Worm (Caenorhabditis elegans): Measurements from ENCODE around the gene col-88.

Gene col-88

DNA sequence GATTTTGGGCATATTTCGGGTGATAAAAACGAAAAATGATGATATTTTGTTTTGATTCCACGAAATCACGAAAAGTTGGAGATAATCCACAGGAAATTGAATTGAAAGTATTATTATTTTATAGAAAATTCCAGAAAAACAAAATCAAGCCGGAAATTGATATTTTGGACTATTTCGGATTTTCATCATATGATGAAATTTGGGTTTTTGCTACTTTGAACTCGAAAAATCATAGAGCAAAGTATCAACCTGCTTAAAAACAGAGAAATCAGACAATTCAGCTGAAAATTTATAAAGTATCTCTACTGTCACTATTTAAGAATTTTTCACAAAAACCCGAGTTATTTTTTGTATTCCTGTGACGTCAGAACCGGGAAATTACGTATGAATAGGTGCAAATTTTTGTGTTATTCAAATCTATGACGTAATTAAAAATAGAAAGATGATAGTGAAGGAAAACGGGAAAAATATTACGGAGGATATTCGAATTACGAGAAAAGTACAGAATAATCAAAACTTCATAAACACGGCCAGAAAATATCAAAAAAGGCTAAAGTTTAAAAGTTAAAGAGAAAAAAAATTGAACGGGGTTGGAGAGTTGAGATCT lies 13.4 kb upstream of the col-88 start:
- TF ChIP-seq skn-1 (tag; optimal IDR thresholded peaks at IDR 0.05) (no peak), tra-1 (GFP tag; IDR thresholded peaks at IDR 0.05) (no peak), lim-7 (GFP tag; IDR thresholded peaks at IDR 0.05) (no peak), mep-1 (tag; optimal IDR thresholded peaks at IDR 0.05) (no peak), unc-39 (tag; optimal IDR thresholded peaks at IDR 0.05) (no peak), nhr-77 (tag; optimal IDR thresholded peaks at IDR 0.05) (no peak), nhr-28 (tag; optimal IDR thresholded peaks at IDR 0.05) (no peak), mdl-1 (tag; optimal IDR thresholded peaks at IDR 0.05) (no peak), Y105C5A.15 (GFP tag; IDR thresholded peaks at IDR 0.05) (no peak), mxl-2 (GFP tag; conservative IDR thresholded peaks at IDR 0.05) (no peak), ama-1 (optimal IDR thresholded peaks at IDR 0.05) (no peak), egl-43 (GFP tag; IDR thresholded peaks at IDR 0.05) (no peak)

DNA sequence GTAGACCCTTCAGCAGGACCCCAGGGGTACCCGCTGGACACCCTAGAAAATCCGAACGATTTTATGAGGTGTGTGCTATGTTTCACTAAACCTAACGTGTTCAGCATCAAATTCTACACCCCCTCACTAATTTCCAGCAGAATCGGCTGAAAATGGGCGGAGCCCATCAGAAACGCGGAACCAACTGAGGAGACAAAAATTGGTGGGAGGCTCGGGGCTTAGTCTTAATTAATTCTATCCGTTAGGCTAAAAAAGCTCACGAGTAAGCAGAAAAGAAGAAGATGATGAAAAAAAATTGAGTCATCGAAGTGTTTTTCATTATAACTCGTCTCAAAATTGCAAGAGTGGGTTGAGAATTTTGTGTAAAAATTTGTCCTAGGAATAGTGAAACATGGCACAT lies 12.0 kb upstream of the col-88 start:
- TF ChIP-seq Y48G9A.11 (GFP tag; IDR thresholded peaks at IDR 0.05) (no peak), php-3 (GFP tag; IDR thresholded peaks at IDR 0.05) (no peak), T20F7.1 (GFP tag; optimal IDR thresholded peaks at IDR 0.05) (no peak), unc-39 (tag; optimal IDR thresholded peaks at IDR 0.05) (no peak), F37D6.2 (tag; optimal IDR thresholded peaks at IDR 0.05) (no peak), spr-3 (GFP tag; optimal IDR thresholded peaks at IDR 0.05) (no peak), dmd-6 (GFP tag; IDR thresholded peaks at IDR 0.05) (no peak), ceh-32 (tag; optimal IDR thresholded peaks at IDR 0.05; ENCODE audit: poor library complexity) (no peak), nhr-42 (GFP tag; IDR thresholded peaks at IDR 0.05) (no peak), rbr-2 (tag; optimal IDR thresholded peaks at IDR 0.05) (no peak), hif-1 (tag; optimal IDR thresholded peaks at IDR 0.05) (no peak), ceh-28 (tag; optimal IDR thresholded peaks at IDR 0.05) (no peak), mxl-3 (GFP tag; optimal IDR thresholded peaks at IDR 0.05) (no peak), hlh-30 (tag; optimal IDR thresholded peaks at IDR 0.05; ENCODE audit: insufficient read depth) (no peak), ctbp-1 (GFP tag; IDR thresholded peaks at IDR 0.05) (no peak), zip-11 (GFP tag; IDR thresholded peaks at IDR 0.05) (no peak)

DNA sequence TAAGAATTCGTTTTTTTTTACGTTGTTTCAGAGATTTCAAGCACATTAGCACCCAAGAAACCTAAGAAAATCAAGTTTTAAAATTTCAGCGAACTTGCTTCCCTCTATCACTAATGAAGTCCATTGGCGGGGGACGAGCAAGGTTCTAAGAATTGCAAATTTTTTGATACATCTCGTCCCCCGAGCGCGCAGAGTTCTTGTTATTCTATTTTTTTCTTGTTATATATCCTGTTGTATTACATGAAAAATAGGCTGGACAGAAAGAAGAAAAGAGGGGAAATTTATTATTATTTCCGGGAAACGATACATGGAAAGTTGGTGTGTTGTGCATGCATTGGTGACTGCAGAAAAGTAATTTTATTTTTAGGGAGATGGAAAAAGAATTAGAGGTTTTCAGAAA lies 11.2 kb upstream of the col-88 start:
- TF ChIP-seq D1046.2 (GFP tag; IDR thresholded peaks at IDR 0.05) (no peak), daf-16 (GFP tag; optimal IDR thresholded peaks at IDR 0.05) (no peak), daf-16 (tag; optimal IDR thresholded peaks at IDR 0.05) (no peak), unc-130 (GFP tag; optimal IDR thresholded peaks at IDR 0.05) (no peak), dve-1 (tag; optimal IDR thresholded peaks at IDR 0.05; ENCODE audit: insufficient read depth) (no peak), spr-1 (tag; optimal IDR thresholded peaks at IDR 0.05) (no peak), hlh-11 (tag; optimal IDR thresholded peaks at IDR 0.05) (no peak), hlh-30 (tag; optimal IDR thresholded peaks at IDR 0.05; ENCODE audit: insufficient read depth) (no peak), R02D3.7 (tag; optimal IDR thresholded peaks at IDR 0.05) (no peak), nhr-6 (tag; optimal IDR thresholded peaks at IDR 0.05) (no peak), cey-2 (tag; optimal IDR thresholded peaks at IDR 0.05; ENCODE audit: borderline replicate concordance, insufficient read depth) (no peak), mes-2 (tag; optimal IDR thresholded peaks at IDR 0.05; ENCODE audit: poor library complexity, severe bottlenecking) (no peak), Y5F2A.4 (GFP tag; optimal IDR thresholded peaks at IDR 0.05) (no peak), fkh-10 (GFP tag; optimal IDR thresholded peaks at IDR 0.05) (no peak), pqm-1 (tag; optimal IDR thresholded peaks at IDR 0.05) (no peak), unc-62 (GFP tag; optimal IDR thresholded peaks at IDR 0.05 in 1 of 2) (no peak), unc-62 (tag; optimal IDR thresholded peaks at IDR 0.05) (no peak), F49E8.2 (tag; optimal IDR thresholded peaks at IDR 0.05; ENCODE audit: borderline replicate concordance) (no peak), zip-2 (tag; optimal IDR thresholded peaks at IDR 0.05) (no peak), tra-1 (GFP tag; IDR thresholded peaks at IDR 0.05) (no peak), sdz-12 (GFP tag; optimal IDR thresholded peaks at IDR 0.05) (no peak), nhr-237 (tag; optimal IDR thresholded peaks at IDR 0.05) (no peak)

All from whole organism, L4 larva.